Worm (Caenorhabditis elegans) whole organism, young adult: Measurements from ENCODE around the gene Y22D7AL.10.

Experiments
- B0035.1 ChIP-seq: sonication (generic microtip); optimal IDR thresholded peaks from 2 replicates; lab custom pipeline; 2016; ENCODE audit warnings: missing genetic modification characterization, mild to moderate bottlenecking, missing compliant biosample characterization, missing genotype, missing genetic modification reagents
- B0261.1 ChIP-seq: sonication (generic microtip); optimal IDR thresholded peaks from 2 replicates; lab custom pipeline; 2016; ENCODE audit warnings: mild to moderate bottlenecking, missing genetic modification characterization, moderate library complexity, missing compliant biosample characterization
- F37B4.10 ChIP-seq: fragments of 200-800 bp; sonication (Bioruptor generic); IDR thresholded peaks from 2 replicates; pipeline ENCODE4 v1.3.6; 2022; ENCODE audit warnings: missing genetic modification characterization, missing compliant biosample characterization
- F49E8.2 ChIP-seq: sonication (generic microtip); optimal IDR thresholded peaks from 3 replicates; lab custom pipeline; 2017; ENCODE audit warnings: missing genetic modification characterization, mild to moderate bottlenecking, missing compliant biosample characterization, antibody characterized with exemption, moderate library complexity; ENCODE audit not compliant: insufficient read depth
- F52B5.7 ChIP-seq: sonication (generic microtip); optimal IDR thresholded peaks from 2 replicates; lab custom pipeline; 2016; ENCODE audit warnings: mild to moderate bottlenecking, missing genetic modification characterization, missing compliant biosample characterization
- F55B11.4 ChIP-seq: sonication (generic microtip); optimal IDR thresholded peaks from 2 replicates; lab custom pipeline; 2016; ENCODE audit warnings: missing compliant biosample characterization, missing genetic modification characterization, borderline replicate concordance; ENCODE audit not compliant: insufficient read depth
- F57C9.4 ChIP-seq: sonication (generic microtip); optimal IDR thresholded peaks from 2 replicates; lab custom pipeline; 2017; ENCODE audit warnings: mild to moderate bottlenecking, missing genetic modification characterization, missing compliant biosample characterization
- T07F8.4 ChIP-seq: sonication (generic microtip); optimal IDR thresholded peaks from 2 replicates; lab custom pipeline; 2016; ENCODE audit warnings: mild to moderate bottlenecking, missing genetic modification characterization, moderate library complexity, missing compliant biosample characterization
- Y56A3A.18 ChIP-seq: fragments of 200-800 bp; sonication (Bioruptor generic); IDR thresholded peaks from 2 replicates; pipeline ENCODE4 v1.3.6; 2022; ENCODE audit warnings: missing genetic modification reagents, missing genetic modification characterization, missing compliant biosample characterization
- Y67H2A.10 ChIP-seq: fragments of 200-800 bp; sonication (Bioruptor generic); conservative IDR thresholded peaks from 2 replicates; pipeline ENCODE4 v1.3.6; 2022; ENCODE audit warnings: missing genetic modification reagents, missing genetic modification characterization, missing compliant biosample characterization
- aptf-3 ChIP-seq: fragments of 200-800 bp; sonication (Bioruptor generic); IDR thresholded peaks from 2 replicates; pipeline ENCODE4 v1.3.6; 2022; ENCODE audit warnings: missing genetic modification characterization, missing compliant biosample characterization
- attf-5 ChIP-seq: fragments of 200-800 bp; sonication (Bioruptor generic); optimal IDR thresholded peaks from 2 replicates; lab custom pipeline; 2018; ENCODE audit warnings: mild to moderate bottlenecking, missing genetic modification characterization, missing compliant biosample characterization
- attf-6 ChIP-seq: fragments of 200-800 bp; sonication (Bioruptor generic); IDR thresholded peaks from 2 replicates; pipeline ENCODE4 v1.3.6; 2022; ENCODE audit warnings: missing genetic modification reagents, missing genetic modification characterization, missing compliant biosample characterization
- bed-2 ChIP-seq: fragments of 200-800 bp; sonication (Bioruptor generic); IDR thresholded peaks from 2 replicates; pipeline ENCODE4 v1.3.6; 2022; ENCODE audit warnings: missing genetic modification reagents, missing genetic modification characterization, missing compliant biosample characterization
- ccch-3 ChIP-seq: fragments of 200-800 bp; sonication (Bioruptor generic); optimal IDR thresholded peaks from 2 replicates; lab custom pipeline; 2018; ENCODE audit warnings: mild to moderate bottlenecking, missing genetic modification characterization, missing compliant biosample characterization
- cebp-1 ChIP-seq, 2 experiments: fragments of 200-800 bp in 1 of 2; sonication (Bioruptor generic) in 1 of 2; sonication (generic microtip) in 1 of 2; IDR thresholded peaks in 1 of 2; optimal IDR thresholded peaks in 1 of 2; 2 replicates each; pipeline versions ENCODE4 v1.3.6 to Lab custom; 2017 to 2022; ENCODE audit warnings: missing compliant biosample characterization in 2 of 2, missing genetic modification characterization in 2 of 2, mild to moderate bottlenecking in 1 of 2, missing genetic modification reagents in 1 of 2, moderate library complexity in 1 of 2
- ceh-100 ChIP-seq: fragments of 200-800 bp; sonication (Bioruptor generic); IDR thresholded peaks from 2 replicates; pipeline ENCODE4 v1.3.6; 2022; ENCODE audit warnings: missing genetic modification reagents, missing genetic modification characterization, missing compliant biosample characterization
- ceh-27 ChIP-seq: fragments of 200-800 bp; sonication (Bioruptor generic); optimal IDR thresholded peaks from 2 replicates; lab custom pipeline; 2018; ENCODE audit warnings: mild to moderate bottlenecking, missing genetic modification characterization, moderate library complexity, missing compliant biosample characterization
- ceh-40 ChIP-seq: fragments of 200-800 bp; sonication (Bioruptor generic); IDR thresholded peaks from 2 replicates; pipeline ENCODE4 v1.3.6; 2022; ENCODE audit warnings: missing genetic modification characterization, missing compliant biosample characterization
- ceh-58 ChIP-seq: fragments of 200-800 bp; sonication (Bioruptor generic); IDR thresholded peaks from 2 replicates; pipeline ENCODE4 v1.3.6; 2022; ENCODE audit warnings: missing genetic modification characterization, missing compliant biosample characterization
- die-1 ChIP-seq: sonication (generic microtip); optimal IDR thresholded peaks from 2 replicates; lab custom pipeline; 2016; ENCODE audit warnings: missing genotype, mild to moderate bottlenecking, missing genetic modification characterization, missing compliant biosample characterization
- dox-1 ChIP-seq: fragments of 200-800 bp; sonication (Bioruptor generic); IDR thresholded peaks from 2 replicates; pipeline ENCODE4 v1.3.6; 2022; ENCODE audit warnings: missing genetic modification reagents, missing genetic modification characterization, missing compliant biosample characterization
- ekl-4 ChIP-seq: fragments of 200-800 bp; sonication (Bioruptor generic); IDR thresholded peaks from 2 replicates; pipeline ENCODE4 v1.3.6; 2022; ENCODE audit warnings: missing genetic modification reagents, missing genetic modification characterization, missing compliant biosample characterization
- him-1 ChIP-seq: sonication (generic microtip); optimal IDR thresholded peaks from 2 replicates; lab custom pipeline; 2016; ENCODE audit warnings: missing genotype, missing genetic modification reagents, missing genetic modification characterization, missing compliant biosample characterization
- lag-1 ChIP-seq: fragments of 200-800 bp; sonication (Bioruptor generic); IDR thresholded peaks from 2 replicates; pipeline ENCODE4 v1.3.6; 2022; ENCODE audit warnings: missing genetic modification reagents, missing genetic modification characterization, missing compliant biosample characterization
- let-526 ChIP-seq: fragments of 200-800 bp; sonication (Bioruptor generic); IDR thresholded peaks from 2 replicates; pipeline ENCODE4 v1.3.6; 2022; ENCODE audit warnings: missing genetic modification reagents, missing genetic modification characterization, missing compliant biosample characterization
- lin-54 ChIP-seq: fragments of 200-800 bp; sonication (Bioruptor generic); optimal IDR thresholded peaks from 2 replicates; lab custom pipeline; 2018; ENCODE audit warnings: mild to moderate bottlenecking, missing genetic modification characterization, missing compliant biosample characterization
- lsl-1 ChIP-seq: fragments of 200-800 bp; sonication (Bioruptor generic); optimal IDR thresholded peaks from 2 replicates; lab custom pipeline; 2018; ENCODE audit warnings: mild to moderate bottlenecking, missing genetic modification characterization, moderate library complexity, missing compliant biosample characterization
- lsy-27 ChIP-seq: sonication (generic microtip); optimal IDR thresholded peaks from 2 replicates; lab custom pipeline; 2017; ENCODE audit warnings: missing genetic modification characterization, mild to moderate bottlenecking, missing compliant biosample characterization, antibody characterized with exemption, missing genotype, borderline replicate concordance; ENCODE audit not compliant: insufficient read depth
- madf-10 ChIP-seq: sonication (generic microtip); optimal IDR thresholded peaks from 2 replicates; lab custom pipeline; 2016; ENCODE audit warnings: mild to moderate bottlenecking, missing genetic modification characterization, missing compliant biosample characterization
- madf-3 ChIP-seq: fragments of 200-800 bp; sonication (Bioruptor generic); IDR thresholded peaks from 2 replicates; pipeline ENCODE4 v1.3.6; 2022; ENCODE audit warnings: missing genetic modification reagents, missing genetic modification characterization, missing compliant biosample characterization
- mel-28 ChIP-seq: sonication (generic microtip); optimal IDR thresholded peaks from 2 replicates; lab custom pipeline; 2016; ENCODE audit warnings: borderline replicate concordance, mild to moderate bottlenecking, missing genetic modification characterization, missing compliant biosample characterization
- mxl-1 ChIP-seq: sonication (generic microtip); optimal IDR thresholded peaks from 2 replicates; lab custom pipeline; 2016; ENCODE audit warnings: missing genetic modification characterization, missing compliant biosample characterization
- nfya-2 ChIP-seq: fragments of 200-800 bp; sonication (Bioruptor generic); IDR thresholded peaks from 2 replicates; pipeline ENCODE4 v1.3.6; 2022; ENCODE audit warnings: missing genetic modification reagents, missing genetic modification characterization, missing compliant biosample characterization
- nfyb-1 ChIP-seq: fragments of 200-800 bp; sonication (Bioruptor generic); IDR thresholded peaks from 2 replicates; pipeline ENCODE4 v1.3.6; 2022; ENCODE audit warnings: missing genetic modification reagents, missing genetic modification characterization, missing compliant biosample characterization
- nhr-120 ChIP-seq: fragments of 200-800 bp; sonication (Bioruptor generic); IDR thresholded peaks from 2 replicates; pipeline ENCODE4 v1.3.6; 2022; ENCODE audit warnings: missing genetic modification characterization, missing compliant biosample characterization
- pha-4 ChIP-seq: fragments of 150-350 bp; sonication (generic microtip); optimal IDR thresholded peaks from 2 replicates; lab custom pipeline; 2014; ENCODE audit warnings: missing biosample characterization, missing genetic modification reagents, missing genetic modification characterization
- rcor-1 ChIP-seq: fragments of 200-800 bp; sonication (Bioruptor generic); IDR thresholded peaks from 2 replicates; pipeline ENCODE4 v1.3.6; 2022; ENCODE audit warnings: missing genetic modification reagents, missing genetic modification characterization, missing compliant biosample characterization
- rec-8 ChIP-seq, 2 experiments: sonication (generic microtip); optimal IDR thresholded peaks; 2 replicates each; lab custom pipeline; 2016; ENCODE audit warnings: mild to moderate bottlenecking in 2 of 2, missing genetic modification characterization in 2 of 2, missing genetic modification reagents in 2 of 2, missing genotype in 2 of 2, missing biosample characterization in 1 of 2, missing compliant biosample characterization in 1 of 2, moderate library complexity in 1 of 2
- repo-1 ChIP-seq: sonication (generic microtip); optimal IDR thresholded peaks from 2 replicates; lab custom pipeline; 2017; ENCODE audit warnings: mild to moderate bottlenecking, missing genetic modification characterization, missing compliant biosample characterization
- snpc-1.1 ChIP-seq: sonication (generic microtip); optimal IDR thresholded peaks from 2 replicates; lab custom pipeline; 2017; ENCODE audit warnings: missing genetic modification characterization, mild to moderate bottlenecking, missing compliant biosample characterization, antibody characterized with exemption, moderate library complexity, missing genotype, missing genetic modification reagents; ENCODE audit not compliant: insufficient read depth
- tbp1 ChIP-seq: fragments of 200-800 bp; sonication (Bioruptor generic); optimal IDR thresholded peaks from 2 replicates; lab custom pipeline; 2018; ENCODE audit warnings: mild to moderate bottlenecking, missing genetic modification characterization, missing compliant biosample characterization
- ztf-25 ChIP-seq: fragments of 200-800 bp; sonication (Bioruptor generic); IDR thresholded peaks from 2 replicates; pipeline ENCODE4 v1.3.6; 2022; ENCODE audit warnings: missing genetic modification reagents, missing genetic modification characterization, missing compliant biosample characterization
- ztf-26 ChIP-seq: sonication (generic microtip); optimal IDR thresholded peaks from 2 replicates; lab custom pipeline; 2017; ENCODE audit warnings: missing genetic modification characterization, missing compliant biosample characterization

Gene Y22D7AL.10

ce11 chrIII:1618312-1618711 is 417 bp downstream of the Y22D7AL.10 start (continued):
- no peak for TF ChIP-seq cebp-1 (GFP tag; IDR thresholded peaks at IDR 0.05; lab: Robert Waterston, UW)
- no peak for TF ChIP-seq cebp-1 (tag; optimal IDR thresholded peaks at IDR 0.05; lab: Kevin White, UChicago)
- no peak for TF ChIP-seq B0261.1 (tag; lab: Kevin White, UChicago)
- TF ChIP-seq rec-8 (tag; optimal IDR thresholded peaks at IDR 0.05; lab: Kevin White, UChicago): no peak
- TF ChIP-seq him-1 (tag; lab: Kevin White, UChicago): no peak

- TF ChIP-seq Y56A3A.18 (GFP tag; lab: Robert Waterston, UW) (0 out of 2 replicates have a peak, but pooled peaks have one; percentile 29), die-1 (peak; percentile 26), lsy-27 (tag; lab: Kevin White, UChicago) (no peak), ccch-3 (GFP tag; lab: Kevin White, UChicago) (no peak), Y67H2A.10 (no peak), lin-54 (GFP tag; lab: Kevin White, UChicago) (peak; percentile 87), ceh-40 (GFP tag; lab: Robert Waterston, UW) (peak; percentile 55; the same call in 1 of the 2 replicates), let-526 (GFP tag; lab: Robert Waterston, UW) (0 out of 2 replicates have a peak, but pooled peaks have one; percentile 13), lsl-1 (peak; percentile 55), ztf-25 (GFP tag; lab: Robert Waterston, UW) (peak; percentile 79), nfyb-1 (GFP tag; lab: Robert Waterston, UW) (peak; percentile 96), lag-1 (GFP tag; lab: Robert Waterston, UW) (no peak), nhr-120 (no peak), mxl-1 (peak; percentile 48), attf-5 (GFP tag; lab: Kevin White, UChicago) (peak; percentile 64), aptf-3 (GFP tag; lab: Robert Waterston, UW) (0 out of 2 replicates have a peak, but pooled peaks have one; percentile 41), attf-6 (GFP tag; lab: Robert Waterston, UW) (0 out of 2 replicates have a peak, but pooled peaks have one; percentile 37), snpc-1.1 (tag; lab: Kevin White, UChicago) (no peak), F49E8.2 (peak; percentile 83), dox-1 (peak; percentile 48), F57C9.4 (tag; lab: Kevin White, UChicago) (peak; percentile 90), repo-1 (peak; percentile 93), ztf-26 (peak; percentile 82), nfya-2 (GFP tag; lab: Robert Waterston, UW) (peak; percentile 78), B0035.1 (tag; lab: Kevin White, UChicago) (peak; percentile 44), ceh-58 (GFP tag; lab: Robert Waterston, UW) (no peak), tbp1 (peak; percentile 55), rcor-1 (GFP tag; lab: Robert Waterston, UW) (peak; percentile 47; the same call in 1 of the 2 replicates), madf-10 (tag; lab: Kevin White, UChicago) (peak; percentile 6), pha-4 (no peak), F55B11.4 (tag; lab: Kevin White, UChicago) (no peak), bed-2 (GFP tag; lab: Robert Waterston, UW) (no peak), T07F8.4 (tag; lab: Kevin White, UChicago) (no peak), F37B4.10 (GFP tag; lab: Robert Waterston, UW) (no peak), mel-28 (tag; lab: Kevin White, UChicago) (no peak), madf-3 (GFP tag; lab: Robert Waterston, UW) (no peak), ekl-4 (GFP tag; lab: Robert Waterston, UW) (peak; percentile 80), F52B5.7 (tag; lab: Kevin White, UChicago) (peak; percentile 92), ceh-27 (GFP tag; lab: Kevin White, UChicago) (no peak), ceh-100 (GFP tag; lab: Robert Waterston, UW) (peak; percentile 50; the same call in 1 of the 2 replicates)
Measured at ce11 chrIII:1616245-1617026, 2.3 kb downstream of the Y22D7AL.10 start.
